Worm (Caenorhabditis elegans): ENCODE data around the gene unc-104.

Gene unc-104

DNA sequence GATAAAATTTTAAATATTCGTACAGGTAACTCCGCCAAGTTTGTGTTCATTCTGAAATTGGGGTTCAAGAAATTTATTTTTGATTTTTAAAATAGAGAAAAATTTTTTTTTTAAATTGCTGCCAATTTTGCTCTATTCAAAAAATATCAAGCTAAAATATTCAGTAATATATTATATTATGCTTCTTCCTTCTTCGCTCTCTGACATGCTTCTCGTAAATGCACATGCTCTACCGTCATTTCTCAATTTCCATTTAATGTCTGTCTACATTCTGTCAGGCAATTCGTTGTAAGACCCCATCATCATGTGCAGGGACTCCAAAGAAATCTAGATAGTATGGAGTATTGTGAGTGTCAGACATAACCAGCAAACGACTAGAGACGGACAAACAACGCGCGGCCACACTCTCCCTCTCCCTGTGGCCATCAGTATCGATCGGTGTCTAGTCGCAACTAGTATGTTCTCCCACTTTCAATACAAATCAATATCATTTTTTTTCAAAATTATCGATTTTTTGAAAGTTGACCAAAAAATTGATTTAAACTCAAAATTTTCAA lies 43.5 kb upstream of the unc-104 start, which contains the start of the genes malt-1 and ceh-38 (continued):
- no peak for TF ChIP-seq hlh-12 (tag; optimal IDR thresholded peaks at IDR 0.05)
- peak; percentile 71 for TF ChIP-seq gei-17 (GFP tag; optimal IDR thresholded peaks at IDR 0.05)
- TF ChIP-seq F57A8.1 (GFP tag; optimal IDR thresholded peaks at IDR 0.05), result no peak
- TF ChIP-seq lin-40 (tag; optimal IDR thresholded peaks at IDR 0.05), result peak; percentile 92
- peak; percentile 42 for TF ChIP-seq repo-1 (tag; optimal IDR thresholded peaks at IDR 0.05)
- peak; percentile 5 for TF ChIP-seq snpc-4 (GFP tag; optimal IDR thresholded peaks at IDR 0.05)
- TF ChIP-seq snpc-4 (tag; optimal IDR thresholded peaks at IDR 0.05), result peak; percentile 81 to 89 (median 86)
- peak; percentile 90 for TF ChIP-seq F33H1.4 (GFP tag; IDR thresholded peaks at IDR 0.05)
- peak; percentile 5 for TF ChIP-seq snpc-1.3 (tag; optimal IDR thresholded peaks at IDR 0.05; ENCODE audit: insufficient read depth)
- peak; percentile 63; the same call in 1 of the 2 replicates for TF ChIP-seq Y67H2A.10 (GFP tag; conservative IDR thresholded peaks at IDR 0.05)
- TF ChIP-seq sea-2 (GFP tag; IDR thresholded peaks at IDR 0.05), result no peak
- TF ChIP-seq tlf-1 (GFP tag; optimal IDR thresholded peaks at IDR 0.05), result peak; percentile 76
- TF ChIP-seq rpc-1 (optimal IDR thresholded peaks at IDR 0.05), result no peak
- TF ChIP-seq rpc-1 (tag; optimal IDR thresholded peaks at IDR 0.05), result no peak
- TF ChIP-seq F49E8.2 (tag; optimal IDR thresholded peaks at IDR 0.05; ENCODE audit: insufficient read depth), result no peak
- peak; percentile 86 for TF ChIP-seq unc-62 (GFP tag; optimal IDR thresholded peaks at IDR 0.05)
- TF ChIP-seq nhr-80 (tag; optimal IDR thresholded peaks at IDR 0.05), result peak; percentile 90
- TF ChIP-seq hsf-1 (GFP tag; IDR thresholded peaks at IDR 0.05), result 0 out of 2 replicates have a peak, but pooled peaks have one; percentile 9
- no peak for TF ChIP-seq D2030.7 (GFP tag; IDR thresholded peaks at IDR 0.05)
- no peak for TF ChIP-seq nhr-90 (tag; optimal IDR thresholded peaks at IDR 0.05)
- TF ChIP-seq lin-26 (GFP tag; IDR thresholded peaks at IDR 0.05), result 0 out of 2 replicates have a peak, but pooled peaks have one; percentile 41
- peak; percentile 98 for TF ChIP-seq attf-5 (GFP tag; optimal IDR thresholded peaks at IDR 0.05)
- peak; percentile 50 for TF ChIP-seq ztf-18 (tag; optimal IDR thresholded peaks at IDR 0.05)
- TF ChIP-seq lag-1 (GFP tag; IDR thresholded peaks at IDR 0.05), result no peak
- TF ChIP-seq F10E7.11 (tag; optimal IDR thresholded peaks at IDR 0.05), result no peak
- peak; percentile 28 for TF ChIP-seq ccch-3 (GFP tag; optimal IDR thresholded peaks at IDR 0.05)
- peak; percentile 74 for TF ChIP-seq F23B12.7 (tag; optimal IDR thresholded peaks at IDR 0.05; ENCODE audit: insufficient read depth)
- no peak for TF ChIP-seq hrde-1 (tag; optimal IDR thresholded peaks at IDR 0.05; ENCODE audit: borderline replicate concordance)
- no peak for TF ChIP-seq Y53F4B.3 (GFP tag; IDR thresholded peaks at IDR 0.05)
- peak; percentile 62 for TF ChIP-seq attf-3 (GFP tag; conservative IDR thresholded peaks at IDR 0.05)
- TF ChIP-seq let-526 (GFP tag; IDR thresholded peaks at IDR 0.05), result 0 out of 2 replicates have a peak, but pooled peaks have one; percentile 41
- TF ChIP-seq Y53G8AR.9 (GFP tag; conservative IDR thresholded peaks at IDR 0.05), result no peak
- 0 out of 2 replicates have a peak, but pooled peaks have one; percentile 7 for TF ChIP-seq madf-3 (GFP tag; IDR thresholded peaks at IDR 0.05)
- no peak for TF ChIP-seq him-1 (tag; optimal IDR thresholded peaks at IDR 0.05)
- TF ChIP-seq chd-7 (tag; optimal IDR thresholded peaks at IDR 0.05), result peak; percentile 67
- peak; percentile 63; the same call in 1 of the 2 replicates for TF ChIP-seq cebp-1 (GFP tag; IDR thresholded peaks at IDR 0.05)
- peak; percentile 90 for TF ChIP-seq cebp-1 (tag; optimal IDR thresholded peaks at IDR 0.05)
- peak; percentile 58 to 77 for TF ChIP-seq let-607 (tag; optimal IDR thresholded peaks at IDR 0.05)
- peak; percentile 91 for TF ChIP-seq ZK185.1 (tag; optimal IDR thresholded peaks at IDR 0.05; ENCODE audit: poor library complexity, severe bottlenecking)
